Worm (Caenorhabditis elegans) whole organism, L4 larva: ENCODE measurements around the gene C49H3.6.
A peak's percentile ranks its signal among the peaks of the same experiment; 100 is the strongest.

ENCODE experiments used
- D1046.2 ChIP-seq: fragments of 200-800 bp; sonication (Bioruptor generic); IDR thresholded peaks from 2 replicates; pipeline ENCODE4 v1.3.6; 2022; ENCODE audit warnings: missing genetic modification characterization, missing compliant biosample characterization
- F26F4.8 ChIP-seq: fragments of 200-800 bp; sonication (Bioruptor generic); conservative IDR thresholded peaks from 2 replicates; pipeline ENCODE4 v1.3.6; 2022; ENCODE audit warnings: missing genetic modification characterization, missing compliant biosample characterization
- F49E8.2 ChIP-seq: sonication (generic microtip); optimal IDR thresholded peaks from 2 replicates; lab custom pipeline; 2016; ENCODE audit warnings: missing compliant biosample characterization, mild to moderate bottlenecking, missing genetic modification characterization, borderline replicate concordance
- ZK546.5 ChIP-seq, 2 experiments: sonication (generic microtip); optimal IDR thresholded peaks; 2 replicates each; lab custom pipeline; 2017; ENCODE audit warnings: missing biosample characterization in 2 of 2, missing genetic modification characterization in 2 of 2
- aha-1 ChIP-seq: fragments of 150-350 bp; peaks from one replicate; lab custom pipeline; 2014; ENCODE audit warnings: missing biosample characterization, missing genetic modification characterization
- arid-1 ChIP-seq: fragments of 200-800 bp; sonication (Bioruptor generic); conservative IDR thresholded peaks from 2 replicates; pipeline ENCODE4 v1.3.6; 2022; ENCODE audit warnings: missing genetic modification reagents, missing genetic modification characterization, missing compliant biosample characterization
- attf-4 ChIP-seq: sonication (generic microtip); optimal IDR thresholded peaks from 3 replicates; lab custom pipeline; 2017; ENCODE audit warnings: missing biosample characterization, missing genetic modification characterization
- ceh-20 ChIP-seq: fragments of 200-800 bp; sonication (Bioruptor generic); IDR thresholded peaks from 2 replicates; pipeline ENCODE4 v1.3.6; 2022; ENCODE audit warnings: missing genetic modification reagents, missing genetic modification characterization, missing compliant biosample characterization
- ceh-32 ChIP-seq: sonication (generic microtip); optimal IDR thresholded peaks from 2 replicates; lab custom pipeline; 2016; ENCODE audit warnings: mild to moderate bottlenecking, missing genetic modification characterization, missing compliant biosample characterization; ENCODE audit not compliant: poor library complexity
- daf-16 ChIP-seq, 3 experiments: sonication (generic microtip); optimal IDR thresholded peaks; 2 replicates each; lab custom pipeline; 2016 to 2017; ENCODE audit warnings: missing genetic modification characterization in 3 of 3, missing genetic modification reagents in 3 of 3, mild to moderate bottlenecking in 2 of 3, missing compliant biosample characterization in 2 of 3, missing biosample characterization in 1 of 3, moderate library complexity in 1 of 3
- daf-8 ChIP-seq: fragments of 200-800 bp; sonication (Bioruptor generic); IDR thresholded peaks from 2 replicates; pipeline ENCODE4 v1.3.6; 2022; ENCODE audit warnings: missing genetic modification characterization, missing compliant biosample characterization
- duxl-1 ChIP-seq: sonication (generic microtip); optimal IDR thresholded peaks from 2 replicates; lab custom pipeline; 2016; ENCODE audit warnings: mild to moderate bottlenecking, missing genetic modification characterization, moderate library complexity, missing compliant biosample characterization; ENCODE audit not compliant: poor library complexity
- dve-1 ChIP-seq: sonication (generic microtip); optimal IDR thresholded peaks from 2 replicates; lab custom pipeline; 2017; ENCODE audit warnings: antibody characterized with exemption, mild to moderate bottlenecking, missing genetic modification characterization, missing compliant biosample characterization; ENCODE audit not compliant: insufficient read depth
- egl-27 ChIP-seq: sonication (generic microtip); optimal IDR thresholded peaks from 3 replicates; lab custom pipeline; 2017; ENCODE audit warnings: missing biosample characterization, missing genetic modification reagents, missing genetic modification characterization
- hif-1 ChIP-seq, 2 experiments: sonication (generic microtip); optimal IDR thresholded peaks; 2 replicates each; lab custom pipeline; 2016 to 2017; ENCODE audit warnings: missing compliant biosample characterization in 2 of 2, missing genetic modification characterization in 2 of 2, missing genetic modification reagents in 2 of 2, missing genotype in 2 of 2, mild to moderate bottlenecking in 1 of 2
- jun-1 ChIP-seq: fragments of 150-350 bp; optimal IDR thresholded peaks from 2 replicates; lab custom pipeline; 2014; ENCODE audit warnings: missing biosample characterization, missing genetic modification reagents, missing genetic modification characterization
- lin-13 ChIP-seq: fragments of 150-350 bp; optimal IDR thresholded peaks from 2 replicates; lab custom pipeline; 2014; ENCODE audit warnings: missing biosample characterization, missing genetic modification reagents, missing genetic modification characterization
- lin-39 ChIP-seq: fragments of 150-350 bp; optimal IDR thresholded peaks from 2 replicates; lab custom pipeline; 2014; ENCODE audit warnings: missing biosample characterization, missing genetic modification reagents, missing genetic modification characterization
- lsy-2 ChIP-seq, 2 experiments: fragments of 150-350 bp in 1 of 2; sonication (generic microtip) in 1 of 2; optimal IDR thresholded peaks; 2 replicates each; lab custom pipeline; 2014 to 2017; ENCODE audit warnings: missing biosample characterization in 2 of 2, missing genetic modification characterization in 2 of 2
- mdt-29 ChIP-seq: fragments of 200-800 bp; sonication (Bioruptor generic); IDR thresholded peaks from 2 replicates; pipeline ENCODE4 v1.3.6; 2022; ENCODE audit warnings: missing genetic modification reagents, missing genetic modification characterization, missing compliant biosample characterization
- mep-1 ChIP-seq: fragments of 150-350 bp; sonication (generic microtip); optimal IDR thresholded peaks from 3 replicates; lab custom pipeline; 2014; ENCODE audit warnings: missing biosample characterization, missing genetic modification characterization
- nhr-11 ChIP-seq: fragments of 150-350 bp; optimal IDR thresholded peaks from 2 replicates; lab custom pipeline; 2014; ENCODE audit warnings: missing biosample characterization, missing genetic modification characterization
- nhr-111 ChIP-seq: fragments of 200-800 bp; sonication (Bioruptor generic); optimal IDR thresholded peaks from 2 replicates; lab custom pipeline; 2018; ENCODE audit warnings: mild to moderate bottlenecking, missing genetic modification characterization, missing compliant biosample characterization
- nhr-237 ChIP-seq: sonication (generic microtip); optimal IDR thresholded peaks from 2 replicates; lab custom pipeline; 2017; ENCODE audit warnings: missing biosample characterization, missing genetic modification characterization
- nhr-25 ChIP-seq: sonication (generic microtip); optimal IDR thresholded peaks from 2 replicates; lab custom pipeline; 2017; ENCODE audit warnings: missing genetic modification characterization, mild to moderate bottlenecking, missing compliant biosample characterization, antibody characterized with exemption, moderate library complexity, borderline replicate concordance; ENCODE audit not compliant: insufficient read depth
- nhr-28 ChIP-seq: fragments of 150-350 bp; optimal IDR thresholded peaks from 2 replicates; lab custom pipeline; 2014; ENCODE audit warnings: missing biosample characterization, missing genetic modification characterization
- nhr-6 ChIP-seq: fragments of 150-350 bp; optimal IDR thresholded peaks from 2 replicates; lab custom pipeline; 2014; ENCODE audit warnings: missing biosample characterization, missing genetic modification characterization
- nhr-77 ChIP-seq: fragments of 150-350 bp; optimal IDR thresholded peaks from 2 replicates; lab custom pipeline; 2014; ENCODE audit warnings: missing biosample characterization, missing genetic modification characterization
- pha-4 ChIP-seq, 2 experiments: fragments of 150-350 bp in 1 of 2; fragments of 200-800 bp in 1 of 2; sonication (Bioruptor generic) in 1 of 2; IDR thresholded peaks in 1 of 2; optimal IDR thresholded peaks in 1 of 2; 2 replicates each; pipeline versions ENCODE4 v1.3.6 to Lab custom; 2014 to 2022; ENCODE audit warnings: missing genetic modification characterization in 2 of 2, missing genetic modification reagents in 2 of 2, missing biosample characterization in 1 of 2, missing compliant biosample characterization in 1 of 2
- php-3 ChIP-seq: fragments of 200-800 bp; sonication (Bioruptor generic); IDR thresholded peaks from 2 replicates; pipeline ENCODE4 v1.3.6; 2022; ENCODE audit warnings: missing genetic modification reagents, missing genetic modification characterization, missing compliant biosample characterization
- pqm-1 ChIP-seq: sonication (generic microtip); optimal IDR thresholded peaks from 2 replicates; lab custom pipeline; 2017; ENCODE audit warnings: missing biosample characterization, missing genetic modification characterization
- tag-97 ChIP-seq: fragments of 200-800 bp; sonication (Bioruptor generic); IDR thresholded peaks from 2 replicates; pipeline ENCODE4 v1.3.6; 2022; ENCODE audit warnings: missing genetic modification characterization, missing compliant biosample characterization
- unc-39 ChIP-seq: sonication (generic microtip); optimal IDR thresholded peaks from 2 replicates; lab custom pipeline; 2017; ENCODE audit warnings: missing biosample characterization, missing genetic modification characterization
- zag-1 ChIP-seq: fragments of 150-350 bp; optimal IDR thresholded peaks from 2 replicates; lab custom pipeline; 2014; ENCODE audit warnings: missing biosample characterization, missing genetic modification characterization
- zfp-3 ChIP-seq: fragments of 200-800 bp; sonication (Bioruptor generic); conservative IDR thresholded peaks from 2 replicates; pipeline ENCODE4 v1.3.6; 2022; ENCODE audit warnings: missing genetic modification reagents, missing genetic modification characterization, missing compliant biosample characterization
- zip-11 ChIP-seq: fragments of 200-800 bp; sonication (Bioruptor generic); IDR thresholded peaks from 2 replicates; pipeline ENCODE4 v1.3.6; 2022; ENCODE audit warnings: missing genetic modification characterization, missing compliant biosample characterization

C49H3.6 gene

ce11 chrIV:7879017-7879416 is 24.5 kb upstream of the C49H3.6 start, which contains the start of gene srt-73:
Gene srt-73, plus strand, starts transcription at chrIV:7879317.
- no peak for TF ChIP-seq lin-39
- TF ChIP-seq daf-8 (GFP tag; lab: Robert Waterston, UW) = no peak
- TF ChIP-seq mdt-29 (GFP tag; lab: Robert Waterston, UW) = no peak
- no peak for TF ChIP-seq D1046.2 (GFP tag; lab: Robert Waterston, UW)
- TF ChIP-seq zag-1 (tag; lab: Kevin White, UChicago) = no peak
- TF ChIP-seq unc-39 (tag; lab: Kevin White, UChicago) = no peak
- no peak for TF ChIP-seq F26F4.8 (GFP tag; lab: Robert Waterston, UW)
- no peak for TF ChIP-seq jun-1 (tag; lab: Kevin White, UChicago)
- TF ChIP-seq nhr-237 (tag; lab: Kevin White, UChicago) = no peak
- no peak for TF ChIP-seq nhr-6
- TF ChIP-seq F49E8.2 (tag; lab: Kevin White, UChicago) = no peak
- TF ChIP-seq mep-1 (tag; lab: Kevin White, UChicago) = no peak
- TF ChIP-seq arid-1 = no peak
- TF ChIP-seq lin-13 (GFP tag; lab: Kevin White, UChicago) = no peak
- no peak for TF ChIP-seq nhr-25
- no peak for TF ChIP-seq zfp-3 (GFP tag; lab: Robert Waterston, UW)
- TF ChIP-seq egl-27 (tag; lab: Kevin White, UChicago) = no peak
- TF ChIP-seq zip-11 = no peak
- TF ChIP-seq ceh-20 (GFP tag; lab: Robert Waterston, UW) = no peak
- no peak for TF ChIP-seq hif-1 (tag; optimal IDR thresholded peaks at IDR 0.05; lab: Kevin White, UChicago)

ce11 chrIV:7881166-7881565 is 22.4 kb upstream of the C49H3.6 start:
- TF ChIP-seq dve-1 (tag; lab: Kevin White, UChicago) (peak; percentile 44), php-3 (GFP tag; lab: Robert Waterston, UW) (peak; percentile 67), nhr-77 (tag; lab: Kevin White, UChicago) (peak; percentile 6), D1046.2 (GFP tag; lab: Robert Waterston, UW) (no peak), attf-4 (tag; lab: Kevin White, UChicago) (no peak), tag-97 (no peak), nhr-28 (tag; lab: Kevin White, UChicago) (peak; percentile 14), aha-1 (tag; lab: Kevin White, UChicago) (peak; percentile 18), nhr-6 (no peak), pha-4 (GFP tag; IDR thresholded peaks at IDR 0.05; lab: Robert Waterston, UW) (no peak), pha-4 (tag; optimal IDR thresholded peaks at IDR 0.05; lab: Kevin White, UChicago) (no peak), daf-16 (GFP tag; optimal IDR thresholded peaks at IDR 0.05; lab: Kevin White, UChicago) (no peak), daf-16 (tag; optimal IDR thresholded peaks at IDR 0.05; lab: Kevin White, UChicago) (peak; percentile 44), nhr-11 (no peak), nhr-111 (GFP tag; lab: Kevin White, UChicago) (no peak), pqm-1 (peak; percentile 49)
- TF ChIP-seq, all 104 proteins: peak for 7

DNA sequence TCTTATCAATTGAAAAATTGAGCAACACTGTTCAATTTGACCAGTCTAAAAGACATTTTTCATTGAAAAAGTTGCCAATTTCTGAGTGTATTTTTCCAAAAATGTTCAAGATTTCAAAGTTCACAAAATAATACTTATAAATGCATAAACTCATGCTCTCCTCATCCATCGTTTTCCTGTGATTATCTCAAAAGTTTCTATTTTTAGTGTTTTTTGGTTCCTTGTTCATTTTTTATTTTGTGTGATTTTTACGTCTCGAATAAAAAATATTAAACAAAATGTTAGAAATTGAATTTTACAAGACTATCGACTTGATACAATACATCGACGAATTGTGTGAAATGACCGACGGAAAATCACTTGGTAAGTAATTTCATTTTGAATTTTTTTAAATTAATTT is 21.8 kb upstream of the C49H3.6 start, which contains the start of gene atic-1:
atic-1 (plus strand) TSS at position 301 of the 400 bp plus-strand sequence.
- no peak for TF ChIP-seq ceh-32 (tag; lab: Kevin White, UChicago)
- no peak for TF ChIP-seq F49E8.2 (tag; lab: Kevin White, UChicago)
- TF ChIP-seq duxl-1 (tag; lab: Kevin White, UChicago) = no peak
- TF ChIP-seq ZK546.5 (tag; optimal IDR thresholded peaks at IDR 0.05; lab: Kevin White, UChicago) = no peak
- TF ChIP-seq lsy-2 (tag; optimal IDR thresholded peaks at IDR 0.05; lab: Kevin White, UChicago) = no peak
